Fruit fly (Drosophila melanogaster) whole organism, wandering third instar larva: ENCODE results near the gene Spn.

ENCODE experiments used
- Abd-B ChIP-seq: fragments of >200 bp; optimal IDR thresholded peaks from 2 replicates; lab custom pipeline; 2017; ENCODE audit warnings: missing biosample characterization, missing genetic modification characterization
- CG32264 ChIP-seq: fragments of 200-800 bp; sonication (Bioruptor generic); optimal IDR thresholded peaks from 2 replicates; lab custom pipeline; 2016; ENCODE audit warnings: missing biosample characterization, missing genetic modification characterization
- CG9705 ChIP-seq: fragments of 200-800 bp; sonication (Bioruptor generic); optimal IDR thresholded peaks from 2 replicates; lab custom pipeline; 2018; ENCODE audit warnings: missing biosample characterization, mild to moderate bottlenecking, missing genetic modification characterization
- CrebA ChIP-seq: fragments of 200-800 bp; sonication (Bioruptor generic); optimal IDR thresholded peaks from 2 replicates; lab custom pipeline; 2016; ENCODE audit warnings: missing biosample characterization, mild to moderate bottlenecking, missing genetic modification characterization, borderline replicate concordance
- Dfd ChIP-seq: fragments of >200 bp; optimal IDR thresholded peaks from 2 replicates; lab custom pipeline; 2017; ENCODE audit warnings: missing biosample characterization, missing genetic modification characterization
- Dif ChIP-seq: fragments of 200-275, 200-300 bp; sonication (Bioruptor generic); optimal IDR thresholded peaks from 2 replicates; lab custom pipeline; 2018; ENCODE audit warnings: missing biosample characterization, missing genetic modification characterization; ENCODE audit not compliant: partially characterized antibody
- GATAd ChIP-seq: sonication (Bioruptor generic); optimal IDR thresholded peaks from 2 replicates; lab custom pipeline; 2016; ENCODE audit warnings: missing biosample characterization, missing genetic modification characterization
- HLH106 ChIP-seq: fragments of 200-800 bp; optimal IDR thresholded peaks from 3 replicates; lab custom pipeline; 2019; ENCODE audit warnings: missing biosample characterization, mild to moderate bottlenecking, missing genetic modification characterization, moderate library complexity
- Hnf4 ChIP-seq: fragments of 200-800 bp; sonication (Bioruptor generic); optimal IDR thresholded peaks from 2 replicates; lab custom pipeline; 2016; ENCODE audit warnings: missing biosample characterization, mild to moderate bottlenecking, missing genetic modification characterization
- Hr78 ChIP-seq: fragments of >200 bp; optimal IDR thresholded peaks from 2 replicates; lab custom pipeline; 2017; ENCODE audit warnings: missing biosample characterization, missing genetic modification characterization
- Hr83 ChIP-seq: fragments of 200-300 bp; sonication (Bioruptor generic); optimal IDR thresholded peaks from 2 replicates; lab custom pipeline; 2016; ENCODE audit warnings: missing biosample characterization, mild to moderate bottlenecking, missing genetic modification characterization, moderate library complexity; ENCODE audit not compliant: poor library complexity, severe bottlenecking
- Jra ChIP-seq: sonication (Bioruptor generic); optimal IDR thresholded peaks from 2 replicates; lab custom pipeline; 2016; ENCODE audit warnings: missing biosample characterization, missing genetic modification characterization
- Mio ChIP-seq: sonication (Bioruptor generic); optimal IDR thresholded peaks from 2 replicates; lab custom pipeline; 2016; ENCODE audit warnings: missing biosample characterization, missing genetic modification characterization
- Myc ChIP-seq: fragments of >200 bp; optimal IDR thresholded peaks from 2 replicates; lab custom pipeline; 2017
- N ChIP-seq: fragments of >200 bp; optimal IDR thresholded peaks from 2 replicates; lab custom pipeline; 2018; ENCODE audit warnings: missing biosample characterization, missing external identifiers, missing genetic modification characterization
- OdsH ChIP-seq: fragments of 200-800 bp; sonication (Bioruptor generic); optimal IDR thresholded peaks from 2 replicates; lab custom pipeline; 2016; ENCODE audit warnings: missing biosample characterization, mild to moderate bottlenecking, missing genetic modification characterization
- Rel ChIP-seq, 2 experiments: fragments of 200-800 bp; sonication (Bioruptor generic) in 1 of 2; optimal IDR thresholded peaks; 2 replicates in 1 of 2; 3 replicates in 1 of 2; lab custom pipeline; 2016 to 2019; ENCODE audit warnings: mild to moderate bottlenecking in 2 of 2, missing biosample characterization in 2 of 2, missing genetic modification characterization in 2 of 2, moderate library complexity in 1 of 2
- Sp1 ChIP-seq: fragments of 200-800 bp; sonication (Bioruptor generic); optimal IDR thresholded peaks from 3 replicates; lab custom pipeline; 2019; ENCODE audit warnings: missing biosample characterization, mild to moderate bottlenecking, missing genetic modification characterization, moderate library complexity
- Vsx2 ChIP-seq: fragments of 200-300, 225-300 bp; sonication (Bioruptor generic); optimal IDR thresholded peaks from 2 replicates; lab custom pipeline; 2018; ENCODE audit warnings: missing biosample characterization, missing genetic modification characterization; ENCODE audit not compliant: partially characterized antibody
- br ChIP-seq: fragments of 200-800 bp; sonication (Bioruptor generic); optimal IDR thresholded peaks from 2 replicates; lab custom pipeline; 2016; ENCODE audit warnings: missing biosample characterization, missing genetic modification characterization
- brk ChIP-seq: fragments of 200-800 bp; sonication (Bioruptor generic); optimal IDR thresholded peaks from 2 replicates; lab custom pipeline; 2016; ENCODE audit warnings: missing biosample characterization, mild to moderate bottlenecking, missing genetic modification characterization
- dl ChIP-seq, 2 experiments: fragments of 175-275, 200-275 bp in 1 of 2; fragments of 200-275 bp in 1 of 2; sonication (Bioruptor generic); optimal IDR thresholded peaks; lab custom pipeline; 2018; ENCODE audit warnings: mild to moderate bottlenecking in 2 of 2, missing biosample characterization in 2 of 2, missing genetic modification characterization in 2 of 2, moderate library complexity in 2 of 2; ENCODE audit not compliant: partially characterized antibody in 2 of 2, insufficient read depth in 1 of 2
- dmrt93B ChIP-seq: fragments of 200-800 bp; sonication (Bioruptor generic); optimal IDR thresholded peaks from 2 replicates; lab custom pipeline; 2018; ENCODE audit warnings: missing biosample characterization, mild to moderate bottlenecking, missing genetic modification characterization
- dsf ChIP-seq: sonication (Bioruptor generic); optimal IDR thresholded peaks from 2 replicates; lab custom pipeline; 2016; ENCODE audit warnings: missing biosample characterization, missing genetic modification characterization, borderline replicate concordance
- ey ChIP-seq: fragments of 200-800 bp; sonication (Bioruptor generic); optimal IDR thresholded peaks from 2 replicates; lab custom pipeline; 2016; ENCODE audit warnings: missing biosample characterization, missing genetic modification characterization
- foxo ChIP-seq, 2 experiments: fragments of 200-800 bp; sonication (Bioruptor generic); optimal IDR thresholded peaks; 2 replicates in 1 of 2; 3 replicates in 1 of 2; lab custom pipeline; 2016 to 2017; ENCODE audit warnings: missing biosample characterization in 2 of 2, missing genetic modification characterization in 2 of 2
- fru ChIP-seq: fragments of 200-800 bp; sonication (Bioruptor generic); optimal IDR thresholded peaks from 3 replicates; lab custom pipeline; 2016; ENCODE audit warnings: missing biosample characterization, mild to moderate bottlenecking, missing genetic modification characterization
- h ChIP-seq: fragments of 200-800 bp; sonication (Bioruptor generic); optimal IDR thresholded peaks from 3 replicates; lab custom pipeline; 2016; ENCODE audit warnings: missing biosample characterization, mild to moderate bottlenecking, missing genetic modification characterization
- jim ChIP-seq: fragments of 175-275, 200-325 bp; sonication (Bioruptor generic); optimal IDR thresholded peaks from 2 replicates; lab custom pipeline; 2016; ENCODE audit warnings: missing biosample characterization, mild to moderate bottlenecking, missing genetic modification characterization
- lola ChIP-seq: fragments of >200 bp; optimal IDR thresholded peaks from 2 replicates; lab custom pipeline; 2017; ENCODE audit warnings: missing biosample characterization, missing genetic modification characterization
- pan ChIP-seq: fragments of >200 bp; optimal IDR thresholded peaks from 2 replicates; lab custom pipeline; 2017
- psq ChIP-seq: fragments of 200-800 bp; sonication (Bioruptor generic); optimal IDR thresholded peaks from 3 replicates; lab custom pipeline; 2017; ENCODE audit warnings: missing biosample characterization, mild to moderate bottlenecking, missing genetic modification characterization, moderate library complexity
- rgr ChIP-seq: fragments of 200-800 bp; sonication (Bioruptor generic); optimal IDR thresholded peaks from 3 replicates; lab custom pipeline; 2016; ENCODE audit warnings: missing biosample characterization, mild to moderate bottlenecking, missing genetic modification characterization
- sage ChIP-seq: fragments of 200-800 bp; sonication (Bioruptor generic); optimal IDR thresholded peaks from 2 replicates; lab custom pipeline; 2016; ENCODE audit warnings: missing biosample characterization, mild to moderate bottlenecking, missing genetic modification characterization
- sv ChIP-seq: fragments of 200-800 bp; sonication (Bioruptor generic); optimal IDR thresholded peaks from 3 replicates; lab custom pipeline; 2016; ENCODE audit warnings: missing biosample characterization, missing genetic modification characterization
- tai ChIP-seq: sonication (Bioruptor generic); optimal IDR thresholded peaks from 2 replicates; lab custom pipeline; 2016; ENCODE audit warnings: missing biosample characterization, missing genetic modification characterization
- usp ChIP-seq: fragments of >200 bp; optimal IDR thresholded peaks from 2 replicates; lab custom pipeline; 2017; ENCODE audit warnings: missing biosample characterization, missing genetic modification characterization
- woc ChIP-seq: sonication (Bioruptor generic); optimal IDR thresholded peaks from 2 replicates; lab custom pipeline; 2016; ENCODE audit warnings: missing biosample characterization, mild to moderate bottlenecking, missing genetic modification characterization

The Spn gene

dm6 chr3L:2552116-2552843 is 1.8 kb downstream of the Spn start:
- peak; percentile 86 for TF ChIP-seq br
- no peak for TF ChIP-seq pan (lab: Kevin White, UChicago)
- TF ChIP-seq dmrt93B (GFP tag; lab: Kevin White, UChicago), result peak; percentile 58
- no peak for TF ChIP-seq dl (GFP tag; optimal IDR thresholded peaks at IDR 0.05; lab: Kevin White, UChicago; ENCODE audit: insufficient read depth in 1 of 2, partially characterized antibody in 2 of 2)
- peak; percentile 77 for TF ChIP-seq HLH106 (tag; lab: Kevin White, UChicago)
- TF ChIP-seq Jra (GFP tag; lab: Kevin White, UChicago), result peak; percentile 52
- TF ChIP-seq lola (GFP tag; lab: Kevin White, UChicago), result no peak
- peak; percentile 16 for TF ChIP-seq brk (GFP tag; lab: Kevin White, UChicago)
- TF ChIP-seq rgr (GFP tag; lab: Kevin White, UChicago), result peak; percentile 84
- TF ChIP-seq jim (GFP tag; lab: Kevin White, UChicago), result no peak
- TF ChIP-seq GATAd, result peak; percentile 5
- no peak for TF ChIP-seq Vsx2 (GFP tag; lab: Kevin White, UChicago)
- no peak for TF ChIP-seq Abd-B
- no peak for TF ChIP-seq Hr78
- TF ChIP-seq foxo (GFP tag; optimal IDR thresholded peaks at IDR 0.05; lab: Kevin White, UChicago), result peak; percentile 40 to 93
- TF ChIP-seq sage, result peak; percentile 60
- peak; percentile 58 for TF ChIP-seq tai (GFP tag; lab: Kevin White, UChicago)
- no peak for TF ChIP-seq N (GFP tag; lab: Kevin White, UChicago)
- no peak for TF ChIP-seq CrebA (GFP tag; lab: Kevin White, UChicago)
- peak; percentile 74 for TF ChIP-seq Hnf4
- TF ChIP-seq OdsH (GFP tag; lab: Kevin White, UChicago), result peak; percentile 83
- TF ChIP-seq Hr83 (GFP tag; lab: Kevin White, UChicago), result peak; percentile 13
- TF ChIP-seq sv (GFP tag; lab: Kevin White, UChicago), result no peak
- TF ChIP-seq psq (GFP tag; lab: Kevin White, UChicago), result peak; percentile 89
- peak; percentile 81 for TF ChIP-seq Sp1 (GFP tag; lab: Kevin White, UChicago)
- peak; percentile 97 for TF ChIP-seq h (GFP tag; lab: Kevin White, UChicago)
- TF ChIP-seq CG32264 (GFP tag; lab: Kevin White, UChicago), result peak; percentile 64
- no peak for TF ChIP-seq Dif (GFP tag; lab: Kevin White, UChicago)
- TF ChIP-seq Mio (GFP tag; lab: Kevin White, UChicago), result no peak
- peak; percentile 87 for TF ChIP-seq fru (GFP tag; lab: Kevin White, UChicago)
- peak; percentile 62 for TF ChIP-seq woc (GFP tag; lab: Kevin White, UChicago)
- TF ChIP-seq CG9705, result no peak
- no peak for TF ChIP-seq dsf (GFP tag; lab: Kevin White, UChicago)
- TF ChIP-seq ey, result peak; percentile 87
- no peak for TF ChIP-seq Rel (GFP tag; optimal IDR thresholded peaks at IDR 0.05; lab: Kevin White, UChicago)
- TF ChIP-seq Rel (tag; optimal IDR thresholded peaks at IDR 0.05; lab: Kevin White, UChicago), result peak; percentile 24
- no peak for TF ChIP-seq Dfd (GFP tag; lab: Kevin White, UChicago)
- TF ChIP-seq usp (GFP tag; lab: Kevin White, UChicago), result no peak
- no peak for TF ChIP-seq Myc

dm6 chr3L:2551137-2551676 is 2.9 kb downstream of the Spn start:
- no peak for TF ChIP-seq tai (GFP tag; lab: Kevin White, UChicago)
- TF ChIP-seq lola (GFP tag; lab: Kevin White, UChicago), result no peak
- no peak for TF ChIP-seq br
- TF ChIP-seq Hnf4, result no peak
- no peak for TF ChIP-seq Hr78
- TF ChIP-seq Dfd (GFP tag; lab: Kevin White, UChicago), result no peak
